Worm (Caenorhabditis elegans): Measurements from ENCODE around the gene R05F9.7.

Gene R05F9.7

ce11 chrII:4882498-4882897, 3.6 kb upstream of the R05F9.7 start:
- TF ChIP-seq cebp-2 (GFP tag; IDR thresholded peaks at IDR 0.05) (no peak), die-1 (tag; optimal IDR thresholded peaks at IDR 0.05) (no peak), K11D2.4 (GFP tag; IDR thresholded peaks at IDR 0.05) (no peak), F49E8.2 (tag; optimal IDR thresholded peaks at IDR 0.05; ENCODE audit: insufficient read depth) (no peak), Y53G8AR.9 (GFP tag; conservative IDR thresholded peaks at IDR 0.05) (no peak), sptf-2 (GFP tag; optimal IDR thresholded peaks at IDR 0.05) (no peak), hlh-26 (GFP tag; conservative IDR thresholded peaks at IDR 0.05) (no peak), F57C9.4 (tag; optimal IDR thresholded peaks at IDR 0.05) (no peak), F33H1.4 (GFP tag; IDR thresholded peaks at IDR 0.05) (no peak), madf-10 (tag; optimal IDR thresholded peaks at IDR 0.05) (no peak), Y79H2A.3 (GFP tag; conservative IDR thresholded peaks at IDR 0.05) (no peak), F37B4.10 (GFP tag; IDR thresholded peaks at IDR 0.05) (no peak), T26A5.8 (tag; optimal IDR thresholded peaks at IDR 0.05) (no peak), B0019.2 (GFP tag; conservative IDR thresholded peaks at IDR 0.05) (no peak), ztf-25 (GFP tag; IDR thresholded peaks at IDR 0.05) (no peak), madf-8 (GFP tag; conservative IDR thresholded peaks at IDR 0.05) (no peak), hmg-20 (GFP tag; IDR thresholded peaks at IDR 0.05) (no peak), tlf-1 (GFP tag; optimal IDR thresholded peaks at IDR 0.05) (no peak), ama-1 (optimal IDR thresholded peaks at IDR 0.05) (no peak), ama-1 (GFP tag; optimal IDR thresholded peaks at IDR 0.05) (no peak), madf-6 (GFP tag; IDR thresholded peaks at IDR 0.05) (no peak)

ce11 chrII:4883412-4883811, 2.7 kb upstream of the R05F9.7 start, which contains the start of gene gst-8:
Gene gst-8, plus strand, starts transcription at chrII:4883712.
- TF ChIP-seq dpl-1 (GFP tag; optimal IDR thresholded peaks at IDR 0.05) (no peak), attf-3 (GFP tag; conservative IDR thresholded peaks at IDR 0.05) (no peak), rec-8 (tag; optimal IDR thresholded peaks at IDR 0.05) (no peak), madf-6 (GFP tag; IDR thresholded peaks at IDR 0.05) (no peak), lsl-1 (GFP tag; optimal IDR thresholded peaks at IDR 0.05) (no peak), lin-54 (GFP tag; optimal IDR thresholded peaks at IDR 0.05) (no peak), lag-1 (GFP tag; IDR thresholded peaks at IDR 0.05) (no peak), madf-8 (GFP tag; conservative IDR thresholded peaks at IDR 0.05) (no peak), K12H6.12 (tag; optimal IDR thresholded peaks at IDR 0.05) (no peak)

ce11 chrII:4884403-4884802, 1.7 kb upstream of the R05F9.7 start:
- TF ChIP-seq lin-26 (GFP tag; IDR thresholded peaks at IDR 0.05) (no peak), attf-3 (GFP tag; conservative IDR thresholded peaks at IDR 0.05) (no peak), mel-28 (tag; optimal IDR thresholded peaks at IDR 0.05; ENCODE audit: borderline replicate concordance) (no peak), dpff-1 (tag; optimal IDR thresholded peaks at IDR 0.05) (no peak), zim-3 (tag; optimal IDR thresholded peaks at IDR 0.05) (no peak), hmg-1.2 (GFP tag; IDR thresholded peaks at IDR 0.05) (no peak), sptf-2 (GFP tag; optimal IDR thresholded peaks at IDR 0.05) (no peak)

ce11 chrII:4888527-4889487, 2.7 kb downstream of the R05F9.7 start, which contains the start of gene pgm-1:
Gene pgm-1, plus strand, starts transcription at chrII:4889437.
- TF ChIP-seq nhr-120 (GFP tag; IDR thresholded peaks at IDR 0.05) (no peak), B0035.1 (tag; optimal IDR thresholded peaks at IDR 0.05) (no peak), egl-44 (GFP tag; IDR thresholded peaks at IDR 0.05) (no peak), zfh-2 (GFP tag; conservative IDR thresholded peaks at IDR 0.05) (no peak), ztf-26 (tag; optimal IDR thresholded peaks at IDR 0.05) (no peak), C06A6.2 (GFP tag; conservative IDR thresholded peaks at IDR 0.05) (no peak), cebp-1 (GFP tag; IDR thresholded peaks at IDR 0.05) (no peak), cebp-1 (tag; optimal IDR thresholded peaks at IDR 0.05) (peak; percentile 24), let-526 (GFP tag; IDR thresholded peaks at IDR 0.05) (no peak), ceh-58 (GFP tag; IDR thresholded peaks at IDR 0.05) (no peak), B0019.2 (GFP tag; conservative IDR thresholded peaks at IDR 0.05) (no peak), nhr-90 (tag; optimal IDR thresholded peaks at IDR 0.05) (no peak), sea-2 (GFP tag; IDR thresholded peaks at IDR 0.05) (no peak), attf-3 (GFP tag; conservative IDR thresholded peaks at IDR 0.05) (no peak)

Measured in whole organism, young adult.